Worm (Caenorhabditis elegans): ENCODE data around the gene Y46G5A.39.

DNA sequence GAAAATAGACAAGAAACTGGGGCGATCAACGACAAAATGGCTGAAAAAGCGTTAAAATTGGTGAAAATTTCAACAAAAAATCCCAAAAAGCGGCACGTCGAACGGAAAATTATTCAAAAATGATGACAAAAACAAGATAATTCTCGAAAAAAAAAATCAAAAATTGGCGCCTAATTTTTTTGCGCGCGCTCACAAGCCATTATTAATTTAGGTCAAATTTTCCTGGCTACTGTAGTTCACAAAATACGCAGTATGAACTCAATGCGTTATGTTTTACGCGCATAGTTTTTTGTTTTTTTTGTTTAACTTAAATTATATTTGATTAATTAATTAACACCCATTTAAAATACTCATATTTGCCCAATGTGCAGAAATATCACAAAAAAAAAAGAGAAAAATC, 14.3 kb downstream of the Y46G5A.39 start:
- TF ChIP-seq ceh-83 (GFP tag; optimal IDR thresholded peaks at IDR 0.05) = no peak
- no peak for TF ChIP-seq elt-3 (tag; optimal IDR thresholded peaks at IDR 0.05)
- no peak for TF ChIP-seq ztf-11 (tag; optimal IDR thresholded peaks at IDR 0.05)
- TF ChIP-seq snpc-4 (tag; optimal IDR thresholded peaks at IDR 0.05) = no peak
- TF ChIP-seq pha-4 (tag; optimal IDR thresholded peaks at IDR 0.05) = no peak
- no peak for TF ChIP-seq tbx-8 (GFP tag; optimal IDR thresholded peaks at IDR 0.05)
- TF ChIP-seq nhr-237 (tag; optimal IDR thresholded peaks at IDR 0.05) = no peak
- no peak for TF ChIP-seq drap-1 (GFP tag; optimal IDR thresholded peaks at IDR 0.05)
- TF ChIP-seq nhr-76 (tag; optimal IDR thresholded peaks at IDR 0.05) = no peak

All from whole organism, mixed stage, embryonic.